Worm (Caenorhabditis elegans): ENCODE results near the gene F44E2.6.

The F44E2.6 gene

DNA sequence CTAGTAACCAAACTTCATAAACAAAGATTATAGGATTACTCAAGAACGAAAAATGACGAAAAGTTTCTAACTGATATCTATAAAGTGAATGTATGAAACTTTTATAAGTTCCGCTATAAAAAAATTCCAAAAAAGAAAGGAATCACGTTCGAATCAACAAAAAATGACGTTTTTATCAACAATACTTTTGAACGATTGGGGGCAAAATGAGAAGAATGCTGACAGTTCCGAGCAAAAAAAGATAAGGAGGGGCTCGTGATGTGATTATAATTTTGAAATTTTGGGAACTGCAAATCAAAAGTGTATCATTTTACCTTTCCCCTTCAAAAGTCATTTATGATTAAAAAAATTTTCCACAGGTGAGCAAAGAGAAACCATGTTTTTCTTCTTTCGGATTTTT, 33.9 kb upstream of the F44E2.6 start (continued):
- TF ChIP-seq mdt-29 (GFP tag; IDR thresholded peaks at IDR 0.05) (no peak), ceh-32 (tag; optimal IDR thresholded peaks at IDR 0.05; ENCODE audit: poor library complexity) (no peak), snpc-1.2 (GFP tag; IDR thresholded peaks at IDR 0.05) (no peak), nhr-25 (tag; optimal IDR thresholded peaks at IDR 0.05; ENCODE audit: borderline replicate concordance, insufficient read depth) (no peak), F10B5.3 (tag; optimal IDR thresholded peaks at IDR 0.05) (no peak), ceh-44 (GFP tag; IDR thresholded peaks at IDR 0.05) (no peak)

DNA sequence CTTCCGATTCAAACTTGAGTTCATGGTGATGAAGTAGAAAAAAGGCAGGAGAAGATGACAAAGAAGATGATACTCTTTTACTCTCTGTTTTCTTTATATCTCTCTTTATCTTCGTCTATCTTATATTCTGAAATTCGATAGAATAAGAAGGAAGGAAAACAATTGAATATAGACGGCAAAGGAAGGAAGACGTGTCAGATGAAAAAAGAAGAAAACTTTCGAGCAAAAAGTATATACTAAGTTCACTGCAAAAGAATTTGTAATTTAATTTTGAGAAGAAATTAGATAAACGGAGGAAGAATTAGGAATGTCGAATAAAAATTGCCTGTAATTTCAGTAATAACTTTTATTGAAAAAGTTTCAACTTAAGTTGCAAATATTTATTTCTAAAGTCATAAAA, 32.0 kb upstream of the F44E2.6 start, which contains the start of gene K01F9.2:
Gene K01F9.2, minus strand, starts transcription at position 127 of the 400 bp plus-strand sequence.
- TF ChIP-seq aha-1 (tag) (peak; percentile 87), ztf-7 (tag; optimal IDR thresholded peaks at IDR 0.05) (no peak), ces-1 (GFP tag; optimal IDR thresholded peaks at IDR 0.05) (peak; percentile 85), fkh-10 (GFP tag; optimal IDR thresholded peaks at IDR 0.05) (peak; percentile 89), fos-1 (tag; optimal IDR thresholded peaks at IDR 0.05) (no peak)

DNA sequence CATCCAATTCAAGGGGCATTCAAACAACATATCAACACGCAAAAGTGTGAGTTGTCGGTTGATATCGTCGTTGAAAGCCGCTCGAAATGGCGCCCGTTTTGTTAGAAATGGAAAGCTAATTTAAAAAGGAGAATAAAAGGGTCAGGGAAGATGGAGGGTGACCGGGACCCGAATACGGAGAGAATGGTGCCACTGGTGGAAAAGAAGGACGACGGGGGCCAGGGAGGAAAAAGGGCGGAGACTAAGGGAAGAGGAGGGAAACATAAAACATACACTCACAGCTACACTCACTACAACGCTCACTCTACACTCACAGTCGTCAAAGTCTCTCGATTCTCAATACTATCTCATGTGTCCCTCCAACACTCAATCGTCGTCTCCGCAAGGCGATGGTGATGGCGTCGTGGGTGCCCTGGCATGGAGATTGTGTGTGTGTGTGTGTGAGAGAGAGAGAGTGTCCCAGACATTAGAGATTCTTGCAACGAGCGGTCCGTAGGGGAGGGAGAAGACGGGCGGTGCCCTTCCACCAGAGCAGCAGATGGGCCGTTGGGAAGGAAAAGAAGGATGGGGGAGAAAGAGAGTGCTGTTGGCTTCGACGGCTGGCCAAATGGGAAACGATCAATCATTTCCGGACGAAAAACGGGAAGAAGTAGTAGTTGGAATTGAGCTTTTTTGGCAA, 29.1 kb upstream of the F44E2.6 start:
- no peak for TF ChIP-seq Y5F2A.4 (GFP tag; optimal IDR thresholded peaks at IDR 0.05)
- TF ChIP-seq zip-11 (GFP tag; IDR thresholded peaks at IDR 0.05), result no peak
- TF ChIP-seq spr-3 (GFP tag; optimal IDR thresholded peaks at IDR 0.05), result no peak
- TF ChIP-seq R02D3.7 (tag; optimal IDR thresholded peaks at IDR 0.05), result no peak
- TF ChIP-seq tra-1 (GFP tag; IDR thresholded peaks at IDR 0.05), result 0 out of 2 replicates have a peak, but pooled peaks have one; percentile 5
- peak; percentile 61 for TF ChIP-seq fkh-10 (GFP tag; optimal IDR thresholded peaks at IDR 0.05)
- peak in 1 of 2 experiments; percentile 80 for TF ChIP-seq unc-62 (GFP tag; optimal IDR thresholded peaks at IDR 0.05 in 1 of 2)
- TF ChIP-seq unc-62 (tag; optimal IDR thresholded peaks at IDR 0.05), result peak; percentile 9
- no peak for TF ChIP-seq lir-3 (tag; optimal IDR thresholded peaks at IDR 0.05)
- no peak for TF ChIP-seq egl-43 (GFP tag; IDR thresholded peaks at IDR 0.05)
- TF ChIP-seq unc-130 (GFP tag; optimal IDR thresholded peaks at IDR 0.05), result no peak
- peak in 1 of 2 experiments; percentile 62 for TF ChIP-seq daf-16 (GFP tag; optimal IDR thresholded peaks at IDR 0.05)
- TF ChIP-seq daf-16 (tag; optimal IDR thresholded peaks at IDR 0.05), result no peak
- TF ChIP-seq hlh-30 (tag; optimal IDR thresholded peaks at IDR 0.05; ENCODE audit: insufficient read depth), result peak; percentile 56
- TF ChIP-seq saeg-2 (GFP tag; IDR thresholded peaks at IDR 0.05), result no peak
- peak; percentile 82 for TF ChIP-seq hlh-11 (tag; optimal IDR thresholded peaks at IDR 0.05)
- no peak for TF ChIP-seq daf-19 (GFP tag; conservative IDR thresholded peaks at IDR 0.05)
- peak; percentile 63; the same call in 1 of the 2 replicates for TF ChIP-seq ceh-20 (GFP tag; IDR thresholded peaks at IDR 0.05)
- no peak for TF ChIP-seq ceh-32 (tag; optimal IDR thresholded peaks at IDR 0.05; ENCODE audit: poor library complexity)
- TF ChIP-seq nhr-111 (GFP tag; optimal IDR thresholded peaks at IDR 0.05), result peak; percentile 32
- TF ChIP-seq mxl-2 (GFP tag; conservative IDR thresholded peaks at IDR 0.05), result no peak
- peak; percentile 43 for TF ChIP-seq mxl-3 (GFP tag; optimal IDR thresholded peaks at IDR 0.05)
- TF ChIP-seq lin-38 (GFP tag; IDR thresholded peaks at IDR 0.05), result 0 out of 2 replicates have a peak, but pooled peaks have one; percentile 49
- peak; percentile 31 for TF ChIP-seq zfp-2 (tag; optimal IDR thresholded peaks at IDR 0.05)
- no peak for TF ChIP-seq dmd-8 (GFP tag; IDR thresholded peaks at IDR 0.05)
- TF ChIP-seq ceh-44 (GFP tag; IDR thresholded peaks at IDR 0.05), result no peak
- no peak for TF ChIP-seq fos-1 (tag; optimal IDR thresholded peaks at IDR 0.05)
- peak; percentile 23 for TF ChIP-seq gei-8 (GFP tag; optimal IDR thresholded peaks at IDR 0.05)
- no peak for TF ChIP-seq zip-2 (tag; optimal IDR thresholded peaks at IDR 0.05)
- peak; percentile 82 for TF ChIP-seq set-16 (GFP tag; IDR thresholded peaks at IDR 0.05)
- peak; percentile 25 for TF ChIP-seq dmd-6 (GFP tag; IDR thresholded peaks at IDR 0.05)
- peak; percentile 98 for TF ChIP-seq aha-1 (tag)
- TF ChIP-seq egl-27 (tag; optimal IDR thresholded peaks at IDR 0.05), result no peak
- no peak for TF ChIP-seq nhr-77 (tag; optimal IDR thresholded peaks at IDR 0.05)
- TF ChIP-seq F49E8.2 (tag; optimal IDR thresholded peaks at IDR 0.05; ENCODE audit: borderline replicate concordance), result no peak
- TF ChIP-seq snpc-4 (tag; optimal IDR thresholded peaks at IDR 0.05), result no peak
- no peak for TF ChIP-seq lin-39 (tag; optimal IDR thresholded peaks at IDR 0.05)
- TF ChIP-seq zag-1 (tag; optimal IDR thresholded peaks at IDR 0.05), result no peak
- no peak for TF ChIP-seq daf-8 (GFP tag; IDR thresholded peaks at IDR 0.05)
- no peak for TF ChIP-seq lim-7 (GFP tag; IDR thresholded peaks at IDR 0.05)

All from whole organism, L4 larva.